Worm (Caenorhabditis elegans): ENCODE measurements around the gene fbxb-24.

DNA sequence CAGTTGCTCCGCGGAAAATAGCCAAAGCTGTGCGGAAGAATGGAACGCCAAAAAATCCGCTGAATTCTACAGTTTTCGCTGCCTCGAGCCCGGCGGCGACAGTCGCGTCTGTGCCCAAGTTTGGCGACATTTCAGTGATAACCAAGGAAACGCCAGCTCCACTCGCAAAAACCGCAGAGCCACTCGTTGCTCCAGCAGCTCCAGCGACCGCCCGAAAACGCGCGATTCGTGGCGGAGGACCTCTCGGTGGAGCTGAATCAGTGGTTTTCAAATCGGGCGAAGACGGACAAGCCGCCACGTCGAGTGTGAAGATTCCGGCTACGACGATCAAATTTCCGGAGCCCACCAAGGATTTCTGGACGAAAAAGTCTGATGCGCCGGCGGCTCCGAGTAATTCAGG is 7.5 kb downstream of the fbxb-24 start:
- TF ChIP-seq lsy-2 (tag; optimal IDR thresholded peaks at IDR 0.05) (no peak), vab-7 (GFP tag; IDR thresholded peaks at IDR 0.05) (no peak)

Data from whole organism, L4 larva.